Worm (Caenorhabditis elegans): ENCODE data around the gene Y17D7B.4.

DNA sequence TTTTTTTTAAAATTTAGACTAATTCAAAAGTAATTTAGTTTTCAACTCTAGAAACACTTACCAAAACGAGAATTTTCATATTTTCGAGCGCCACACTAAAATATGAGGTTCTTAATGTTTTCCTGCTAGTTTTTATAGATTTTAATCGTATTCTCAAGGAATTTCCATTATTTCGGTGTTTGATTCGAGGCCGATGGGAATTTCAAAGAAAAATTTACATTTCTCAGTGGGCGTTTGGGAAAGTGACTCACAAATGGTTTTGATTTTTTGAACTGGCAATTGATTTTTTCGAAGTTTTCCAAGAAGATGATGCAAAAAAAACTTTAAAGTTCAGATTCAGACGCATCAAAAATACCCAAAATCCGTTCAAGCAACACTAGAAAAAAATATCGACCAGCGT, 25.6 kb upstream of the Y17D7B.4 start, which contains the start of gene C54E10.11:
- no peak for TF ChIP-seq blmp-1 (tag; optimal IDR thresholded peaks at IDR 0.05)
- TF ChIP-seq nhr-76 (tag; optimal IDR thresholded peaks at IDR 0.05), result no peak
- TF ChIP-seq elt-3 (tag; optimal IDR thresholded peaks at IDR 0.05), result no peak
- no peak for TF ChIP-seq pha-4 (tag; optimal IDR thresholded peaks at IDR 0.05)
- no peak for TF ChIP-seq hlh-1 (tag; optimal IDR thresholded peaks at IDR 0.05)
- TF ChIP-seq cnd-1 (tag; optimal IDR thresholded peaks at IDR 0.05), result no peak
- TF ChIP-seq unc-39 (tag; optimal IDR thresholded peaks at IDR 0.05), result no peak
- no peak for TF ChIP-seq ztf-11 (tag; optimal IDR thresholded peaks at IDR 0.05)
- TF ChIP-seq mab-5 (tag; optimal IDR thresholded peaks at IDR 0.05), result no peak
- no peak for TF ChIP-seq mls-2 (tag; optimal IDR thresholded peaks at IDR 0.05)
- no peak for TF ChIP-seq sem-2 (GFP tag; optimal IDR thresholded peaks at IDR 0.05)

Measured in whole organism, mixed stage, embryonic.